Fruit fly (Drosophila melanogaster) whole organism, embryonic: ENCODE data around the gene CG14442.

Experiments
- Antp ChIP-seq: fragments of 200-800 bp; sonication (Bioruptor generic); optimal IDR thresholded peaks from 3 replicates; lab custom pipeline; 2016; ENCODE audit warnings: missing biosample characterization, missing genetic modification characterization
- BtbVII ChIP-seq: fragments of 200-800 bp; sonication (Bioruptor generic); optimal IDR thresholded peaks from 3 replicates; lab custom pipeline; 2017; ENCODE audit warnings: missing biosample characterization, mild to moderate bottlenecking, missing genetic modification characterization
- CG10209 ChIP-seq: fragments of 200-800 bp; sonication (Bioruptor generic); optimal IDR thresholded peaks from 3 replicates; lab custom pipeline; 2017; ENCODE audit warnings: missing biosample characterization, mild to moderate bottlenecking, missing genetic modification characterization, missing genetic modification reagents
- CG12104 ChIP-seq: fragments of 200-800 bp; sonication (Bioruptor generic); optimal IDR thresholded peaks from 3 replicates; lab custom pipeline; 2016; ENCODE audit warnings: missing biosample characterization, missing genetic modification characterization
- CG1233 ChIP-seq: fragments of 200-800 bp; sonication (Bioruptor generic); optimal IDR thresholded peaks from 4 replicates; lab custom pipeline; 2018; ENCODE audit warnings: missing biosample characterization, mild to moderate bottlenecking, missing genetic modification characterization
- CG12391 ChIP-seq: fragments of 200-800 bp; sonication (Bioruptor generic); optimal IDR thresholded peaks from 3 replicates; lab custom pipeline; 2018; ENCODE audit warnings: missing biosample characterization, mild to moderate bottlenecking, missing genetic modification characterization, moderate library complexity
- CG14050 ChIP-seq: fragments of 200-800 bp; sonication (Bioruptor generic); IDR thresholded peaks from 3 replicates; pipeline ENCODE4 v1.3.6; 2022; ENCODE audit warnings: missing biosample characterization, missing genetic modification characterization
- CG14667 ChIP-seq: fragments of 200-800 bp; sonication (Bioruptor generic); IDR thresholded peaks from 2 replicates; pipeline ENCODE4 v1.3.6; 2022; ENCODE audit warnings: missing biosample characterization, missing genetic modification characterization
- CG14965 ChIP-seq: fragments of 200-800 bp; sonication (Bioruptor generic); optimal IDR thresholded peaks from 2 replicates; lab custom pipeline; 2016; ENCODE audit warnings: missing biosample characterization, missing genetic modification characterization, borderline replicate concordance
- CG17802 ChIP-seq: fragments of 200-800 bp; sonication (Bioruptor generic); optimal IDR thresholded peaks from 2 replicates; lab custom pipeline; 2018; ENCODE audit warnings: missing biosample characterization, mild to moderate bottlenecking, missing genetic modification characterization, moderate library complexity
- CG17912 ChIP-seq: fragments of 200-800 bp; sonication (Bioruptor generic); optimal IDR thresholded peaks from 2 replicates; lab custom pipeline; 2018; ENCODE audit warnings: missing biosample characterization, mild to moderate bottlenecking, missing genetic modification characterization
- CG18599 ChIP-seq: fragments of 200-800 bp; sonication (Bioruptor generic); optimal IDR thresholded peaks from 3 replicates; lab custom pipeline; 2017; ENCODE audit warnings: missing biosample characterization, missing genetic modification characterization, mild to moderate bottlenecking, moderate library complexity, missing genetic modification reagents
- CG2116 ChIP-seq: fragments of 200-800 bp; sonication (Bioruptor generic); optimal IDR thresholded peaks from 3 replicates; lab custom pipeline; 2018; ENCODE audit warnings: missing biosample characterization, mild to moderate bottlenecking, missing genetic modification characterization
- CG2202 ChIP-seq: fragments of 200-800 bp; sonication (Bioruptor generic); optimal IDR thresholded peaks from 2 replicates; lab custom pipeline; 2018; ENCODE audit warnings: missing biosample characterization, mild to moderate bottlenecking, missing genetic modification characterization
- CG2678 ChIP-seq: fragments of 200-800 bp; sonication (Bioruptor generic); optimal IDR thresholded peaks from 3 replicates; lab custom pipeline; 2019; ENCODE audit warnings: missing biosample characterization, mild to moderate bottlenecking, missing genetic modification characterization, moderate library complexity
- CG30020 ChIP-seq: fragments of 200-800 bp; optimal IDR thresholded peaks from 2 replicates; lab custom pipeline; 2019; ENCODE audit warnings: missing biosample characterization, mild to moderate bottlenecking, missing genetic modification characterization, moderate library complexity
- CG31441 ChIP-seq: fragments of 200-800 bp; sonication (Bioruptor generic); IDR thresholded peaks from 2 replicates; pipeline ENCODE4 v1.3.6; 2022; ENCODE audit warnings: missing biosample characterization, missing genetic modification characterization
- CG3163 ChIP-seq: fragments of 200-800 bp; sonication (Bioruptor generic); optimal IDR thresholded peaks from 3 replicates; lab custom pipeline; 2016; ENCODE audit warnings: missing biosample characterization, missing genetic modification characterization
- CG33213 ChIP-seq: fragments of 200-800 bp; sonication (Bioruptor generic); optimal IDR thresholded peaks from 3 replicates; lab custom pipeline; 2016; ENCODE audit warnings: missing biosample characterization, missing genetic modification characterization
- CG33557 ChIP-seq: fragments of 200-800 bp; sonication (Bioruptor generic); optimal IDR thresholded peaks from 2 replicates; lab custom pipeline; 2019; ENCODE audit warnings: missing biosample characterization, mild to moderate bottlenecking, missing genetic modification characterization, moderate library complexity
- CG4360 ChIP-seq: fragments of 200-800 bp; sonication (Bioruptor generic); IDR thresholded peaks from 2 replicates; pipeline ENCODE4 v1.3.6; 2022; ENCODE audit warnings: missing biosample characterization, missing genetic modification characterization
- CG5180 ChIP-seq: fragments of 200-800 bp; sonication (Bioruptor generic); optimal IDR thresholded peaks from 3 replicates; lab custom pipeline; 2017; ENCODE audit warnings: missing biosample characterization, missing genetic modification characterization, mild to moderate bottlenecking, moderate library complexity, missing genetic modification reagents
- CG6254 ChIP-seq: fragments of 200-800 bp; sonication (Bioruptor generic); optimal IDR thresholded peaks from 3 replicates; lab custom pipeline; 2017; ENCODE audit warnings: mild to moderate bottlenecking, missing biosample characterization, missing genetic modification reagents, missing genetic modification characterization
- CG7271 ChIP-seq: fragments of 200-800 bp; sonication (Bioruptor generic); optimal IDR thresholded peaks from 2 replicates; lab custom pipeline; 2018; ENCODE audit warnings: missing biosample characterization, mild to moderate bottlenecking, missing genetic modification characterization, moderate library complexity
- CG7786 ChIP-seq: fragments of 200-800 bp; sonication (Bioruptor generic); optimal IDR thresholded peaks from 2 replicates; lab custom pipeline; 2016; ENCODE audit warnings: missing biosample characterization, missing genetic modification characterization
- CG8944 ChIP-seq: fragments of 200-800 bp; sonication (Bioruptor generic); optimal IDR thresholded peaks from 3 replicates; lab custom pipeline; 2016; ENCODE audit warnings: missing biosample characterization, missing genetic modification characterization
- CG9932 ChIP-seq: fragments of 200-800 bp; sonication (Bioruptor generic); IDR thresholded peaks from 2 replicates; pipeline ENCODE4 v1.3.6; 2022; ENCODE audit warnings: missing biosample characterization, missing genetic modification characterization
- CoRest ChIP-seq: fragments of 200-800 bp; sonication (Bioruptor generic); optimal IDR thresholded peaks from 3 replicates; lab custom pipeline; 2018; ENCODE audit warnings: missing biosample characterization, mild to moderate bottlenecking, missing genetic modification characterization, moderate library complexity
- Dip2 ChIP-seq: fragments of 200-800 bp; sonication (Bioruptor generic); IDR thresholded peaks from 2 replicates; pipeline ENCODE4 v1.3.6; 2022; ENCODE audit warnings: missing biosample characterization, missing genetic modification characterization
- HmgZ ChIP-seq: fragments of 200-800 bp; sonication (Bioruptor generic); optimal IDR thresholded peaks from 2 replicates; lab custom pipeline; 2018; ENCODE audit warnings: missing biosample characterization, mild to moderate bottlenecking, missing genetic modification characterization
- Mad ChIP-seq: fragments of 200-800 bp; sonication (Bioruptor generic); optimal IDR thresholded peaks from 2 replicates; lab custom pipeline; 2016; ENCODE audit warnings: missing biosample characterization, missing genetic modification characterization
- Ravus ChIP-seq: fragments of 200-800 bp; sonication (Bioruptor generic); IDR thresholded peaks from 2 replicates; pipeline ENCODE4 v1.3.6; 2022; ENCODE audit warnings: missing biosample characterization, missing genetic modification characterization
- Stat92E ChIP-seq, 3 experiments: fragments of >200 bp in 2 of 3; fragments of 200-800 bp in 1 of 3; sonication (Bioruptor generic) in 1 of 3; optimal IDR thresholded peaks; 2 replicates each; lab custom pipeline; 2017 to 2019; ENCODE audit warnings: missing biosample characterization in 3 of 3, missing genetic modification characterization in 3 of 3, mild to moderate bottlenecking in 1 of 3, moderate library complexity in 1 of 3
- Tbp ChIP-seq: fragments of >200 bp; optimal IDR thresholded peaks from 2 replicates; lab custom pipeline; 2018; ENCODE audit warnings: missing biosample characterization, missing genetic modification characterization
- ase ChIP-seq: fragments of 200-800 bp; sonication (Bioruptor generic); IDR thresholded peaks from 3 replicates; pipeline ENCODE4 v1.3.6; 2022; ENCODE audit warnings: missing biosample characterization, missing genetic modification characterization
- caup ChIP-seq: fragments of 200-800 bp; sonication (Bioruptor generic); optimal IDR thresholded peaks from 3 replicates; lab custom pipeline; 2017; ENCODE audit warnings: missing biosample characterization, mild to moderate bottlenecking, missing genetic modification characterization, moderate library complexity; ENCODE audit not compliant: severe bottlenecking
- chif ChIP-seq, 2 experiments: fragments of 200-800 bp; sonication (Bioruptor generic); optimal IDR thresholded peaks; 3 replicates each; lab custom pipeline; 2016; ENCODE audit warnings: missing biosample characterization in 2 of 2, missing genetic modification characterization in 2 of 2
- dan ChIP-seq: fragments of 200-800 bp; sonication (Bioruptor generic); IDR thresholded peaks from 2 replicates; pipeline ENCODE4 v1.3.6; 2022; ENCODE audit warnings: missing biosample characterization, missing genetic modification characterization
- emc ChIP-seq: fragments of 200-800 bp; sonication (Bioruptor generic); optimal IDR thresholded peaks from 2 replicates; lab custom pipeline; 2016; ENCODE audit warnings: missing biosample characterization, missing genetic modification characterization
- eve ChIP-seq, 2 experiments: fragments of >200 bp; optimal IDR thresholded peaks; 2 replicates each; lab custom pipeline; 2017; ENCODE audit warnings: missing biosample characterization in 2 of 2, missing genetic modification characterization in 2 of 2
- eyg ChIP-seq: fragments of 200-800 bp; sonication (Bioruptor generic); optimal IDR thresholded peaks from 3 replicates; lab custom pipeline; 2016; ENCODE audit warnings: missing biosample characterization, missing genetic modification characterization
- ftz-f1 ChIP-seq: fragments of 200-800 bp; sonication (Bioruptor generic); optimal IDR thresholded peaks from 2 replicates; lab custom pipeline; 2016; ENCODE audit warnings: missing biosample characterization, missing genetic modification characterization
- gcm2 ChIP-seq: fragments of 200-800 bp; sonication (Bioruptor generic); optimal IDR thresholded peaks from 2 replicates; lab custom pipeline; 2016; ENCODE audit warnings: missing biosample characterization, missing genetic modification characterization
- jing ChIP-seq: fragments of 200-800 bp; sonication (Bioruptor generic); optimal IDR thresholded peaks from 2 replicates; lab custom pipeline; 2018; ENCODE audit warnings: missing biosample characterization, mild to moderate bottlenecking, missing genetic modification characterization
- maf-S ChIP-seq: fragments of 200-800 bp; sonication (Bioruptor generic); optimal IDR thresholded peaks from 2 replicates; lab custom pipeline; 2016; ENCODE audit warnings: missing biosample characterization, missing genetic modification characterization
- otp ChIP-seq: fragments of 200-800 bp; sonication (Bioruptor generic); IDR thresholded peaks from 3 replicates; pipeline ENCODE4, ENCODE4 v1.3.6; 2022; ENCODE audit warnings: missing biosample characterization, missing genetic modification characterization
- pum ChIP-seq: fragments of 200-800 bp; sonication (Bioruptor generic); optimal IDR thresholded peaks from 2 replicates; lab custom pipeline; 2016; ENCODE audit warnings: missing biosample characterization, missing genetic modification characterization
- ro ChIP-seq: fragments of 200-800 bp; sonication (Bioruptor generic); IDR thresholded peaks from 2 replicates; pipeline ENCODE4 v1.3.6; 2022; ENCODE audit warnings: missing biosample characterization, missing genetic modification characterization
- schlank ChIP-seq: fragments of 200-800 bp; sonication (Bioruptor generic); optimal IDR thresholded peaks from 2 replicates; lab custom pipeline; 2018; ENCODE audit warnings: missing biosample characterization, mild to moderate bottlenecking, missing genetic modification characterization
- sima ChIP-seq: fragments of 200-800 bp; sonication (Bioruptor generic); optimal IDR thresholded peaks from 2 replicates; lab custom pipeline; 2016; ENCODE audit warnings: missing biosample characterization, missing genetic modification characterization
- tup ChIP-seq: fragments of 200-800 bp; sonication (Bioruptor generic); optimal IDR thresholded peaks from 2 replicates; lab custom pipeline; 2016; ENCODE audit warnings: missing biosample characterization, mild to moderate bottlenecking, missing genetic modification characterization, moderate library complexity

Gene CG14442

dm6 chrX:6661392-6661837, 33.4 kb downstream of the CG14442 start, which contains the start of the genes CG3224 and Ctr1A (continued):
- TF ChIP-seq Ravus (GFP tag; lab: Robert Waterston, UW) (no peak), CG7271 (tag; lab: Kevin White, UChicago) (no peak), dan (GFP tag; lab: Robert Waterston, UW) (no peak), pum (GFP tag; lab: Kevin White, UChicago) (no peak), CG30020 (tag; lab: Kevin White, UChicago) (peak; percentile 18), CG18599 (GFP tag; lab: Kevin White, UChicago) (no peak), Tbp (GFP tag; lab: Kevin White, UChicago) (no peak), schlank (tag; lab: Kevin White, UChicago) (no peak), eve (GFP tag; optimal IDR thresholded peaks at IDR 0.05; lab: Kevin White, UChicago) (peak in 1 of 2 experiments; percentile 28), Mad (GFP tag; lab: Kevin White, UChicago) (no peak), CG17912 (GFP tag; lab: Kevin White, UChicago) (no peak), emc (GFP tag; lab: Kevin White, UChicago) (no peak), CG33213 (GFP tag; lab: Kevin White, UChicago) (no peak), tup (GFP tag; lab: Kevin White, UChicago) (no peak), CG1233 (GFP tag; lab: Kevin White, UChicago) (no peak), chif (GFP tag; optimal IDR thresholded peaks at IDR 0.05; lab: Kevin White, UChicago) (no peak), CG12104 (GFP tag; lab: Kevin White, UChicago) (no peak), CG2678 (tag; lab: Kevin White, UChicago) (no peak), CG2116 (GFP tag; lab: Kevin White, UChicago) (peak; percentile 55), BtbVII (GFP tag; lab: Kevin White, UChicago) (no peak), CG2202 (no peak), CG14965 (no peak), Dip2 (GFP tag; lab: Robert Waterston, UW) (no peak), ro (GFP tag; lab: Robert Waterston, UW) (no peak), gcm2 (GFP tag; lab: Kevin White, UChicago) (no peak), ase (GFP tag; lab: Robert Waterston, UW) (no peak), otp (GFP tag; lab: Robert Waterston, UW) (no peak), CG12391 (tag; lab: Kevin White, UChicago) (peak; percentile 18), CG7786 (GFP tag; lab: Kevin White, UChicago) (no peak), CoRest (tag; lab: Kevin White, UChicago) (no peak), CG5180 (GFP tag; lab: Kevin White, UChicago) (no peak), caup (no peak), HmgZ (tag; lab: Kevin White, UChicago) (no peak), maf-S (GFP tag; lab: Kevin White, UChicago) (no peak), ftz-f1 (GFP tag; lab: Kevin White, UChicago) (no peak), Antp (GFP tag; lab: Kevin White, UChicago) (no peak), CG31441 (GFP tag; lab: Robert Waterston, UW) (0 out of 2 replicates have a peak, but pooled peaks have one; percentile 16), CG6254 (GFP tag; lab: Kevin White, UChicago) (no peak), CG8944 (GFP tag; lab: Kevin White, UChicago) (no peak), CG14667 (GFP tag; lab: Robert Waterston, UW) (no peak), CG4360 (GFP tag; lab: Robert Waterston, UW) (no peak), CG17802 (tag; lab: Kevin White, UChicago) (no peak), CG14050 (GFP tag; lab: Robert Waterston, UW) (no peak), CG9932 (GFP tag; lab: Robert Waterston, UW) (no peak), CG10209 (GFP tag; lab: Kevin White, UChicago) (no peak), CG33557 (GFP tag; lab: Kevin White, UChicago) (no peak), CG3163 (GFP tag; lab: Kevin White, UChicago) (no peak), sima (GFP tag; lab: Kevin White, UChicago) (no peak), jing (GFP tag; lab: Kevin White, UChicago) (no peak), Stat92E (GFP tag; optimal IDR thresholded peaks at IDR 0.05; lab: Kevin White, UChicago) (no peak), eyg (GFP tag; lab: Kevin White, UChicago) (no peak)
